Worm (Caenorhabditis elegans) whole organism, mixed stage, embryonic: ENCODE results near the gene sru-6.

Source experiments
- M03D4.4 ChIP-seq: sonication (generic microtip); optimal IDR thresholded peaks from 2 replicates; lab custom pipeline; 2017; ENCODE audit warnings: mild to moderate bottlenecking, missing genetic modification characterization, missing compliant biosample characterization
- bed-3 ChIP-seq: fragments of 200-800 bp; sonication (Bioruptor generic); optimal IDR thresholded peaks from 3 replicates; lab custom pipeline; 2018; ENCODE audit warnings: mild to moderate bottlenecking, missing genetic modification characterization, moderate library complexity, missing compliant biosample characterization
- blmp-1 ChIP-seq: fragments of 150-350 bp; optimal IDR thresholded peaks from 2 replicates; lab custom pipeline; 2014; ENCODE audit warnings: missing biosample characterization, missing genetic modification characterization
- ceh-39 ChIP-seq: fragments of 150-350 bp; optimal IDR thresholded peaks from 2 replicates; lab custom pipeline; 2014; ENCODE audit warnings: missing biosample characterization, missing genetic modification characterization
- ceh-43 ChIP-seq: fragments of 200-800 bp; sonication (Bioruptor generic); optimal IDR thresholded peaks from 2 replicates; lab custom pipeline; 2018; ENCODE audit warnings: mild to moderate bottlenecking, missing genetic modification characterization, moderate library complexity, missing compliant biosample characterization
- ceh-83 ChIP-seq: fragments of 200-800 bp; sonication (Bioruptor generic); optimal IDR thresholded peaks from 2 replicates; lab custom pipeline; 2018; ENCODE audit warnings: mild to moderate bottlenecking, missing genetic modification characterization, missing compliant biosample characterization
- ces-1 ChIP-seq: fragments of 150-350 bp; optimal IDR thresholded peaks from 2 replicates; lab custom pipeline; 2014; ENCODE audit warnings: missing biosample characterization, missing genetic modification reagents, missing genetic modification characterization
- cnd-1 ChIP-seq: fragments of 200-800 bp; sonication (Bioruptor generic); optimal IDR thresholded peaks from 2 replicates; lab custom pipeline; 2018; ENCODE audit warnings: mild to moderate bottlenecking, missing genetic modification characterization, missing compliant biosample characterization
- elt-1 ChIP-seq: sonication (generic microtip); optimal IDR thresholded peaks from 2 replicates; lab custom pipeline; 2017; ENCODE audit warnings: missing genetic modification characterization, mild to moderate bottlenecking, missing compliant biosample characterization, antibody characterized with exemption, moderate library complexity, borderline replicate concordance; ENCODE audit not compliant: insufficient read depth
- elt-3 ChIP-seq: fragments of 150-350 bp; optimal IDR thresholded peaks from 2 replicates; lab custom pipeline; 2014; ENCODE audit warnings: missing biosample characterization, missing genetic modification characterization
- ham-2 ChIP-seq: fragments of 200-800 bp; sonication (Bioruptor generic); optimal IDR thresholded peaks from 2 replicates; lab custom pipeline; 2018; ENCODE audit warnings: mild to moderate bottlenecking, missing genetic modification characterization, missing compliant biosample characterization
- hlh-1 ChIP-seq: fragments of 150-350 bp; optimal IDR thresholded peaks from 2 replicates; lab custom pipeline; 2014; ENCODE audit warnings: missing biosample characterization, missing genetic modification reagents, missing genetic modification characterization
- lin-13 ChIP-seq: fragments of 150-350 bp; optimal IDR thresholded peaks from 2 replicates; lab custom pipeline; 2014; ENCODE audit warnings: missing biosample characterization, missing genetic modification characterization
- lin-32 ChIP-seq: fragments of 200-800 bp; sonication (Bioruptor generic); optimal IDR thresholded peaks from 2 replicates; lab custom pipeline; 2018; ENCODE audit warnings: mild to moderate bottlenecking, missing genetic modification characterization, missing compliant biosample characterization
- lsy-2 ChIP-seq: fragments of 150-350 bp; optimal IDR thresholded peaks from 2 replicates; lab custom pipeline; 2014; ENCODE audit warnings: missing biosample characterization, missing genetic modification characterization
- mab-5 ChIP-seq: fragments of 150-350 bp; optimal IDR thresholded peaks from 2 replicates; lab custom pipeline; 2014; ENCODE audit warnings: missing biosample characterization, missing genetic modification characterization
- mep-1 ChIP-seq: fragments of 150-350 bp; optimal IDR thresholded peaks from 2 replicates; lab custom pipeline; 2017; ENCODE audit warnings: missing biosample characterization, missing genetic modification reagents, missing genetic modification characterization, inconsistent platforms
- mls-2 ChIP-seq: sonication (generic microtip); optimal IDR thresholded peaks from 2 replicates; lab custom pipeline; 2016; ENCODE audit warnings: mild to moderate bottlenecking, missing genetic modification characterization, moderate library complexity, missing compliant biosample characterization
- nhr-12 ChIP-seq: fragments of 150-350 bp; optimal IDR thresholded peaks from 2 replicates; lab custom pipeline; 2014; ENCODE audit warnings: missing biosample characterization, missing genetic modification characterization
- nhr-2 ChIP-seq: fragments of 150-350 bp; optimal IDR thresholded peaks from 2 replicates; lab custom pipeline; 2014; ENCODE audit warnings: missing biosample characterization, missing genetic modification characterization
- nhr-237 ChIP-seq: fragments of 150-350 bp; optimal IDR thresholded peaks from 2 replicates; lab custom pipeline; 2014; ENCODE audit warnings: missing biosample characterization, missing genetic modification characterization
- nhr-76 ChIP-seq: sonication (generic microtip); optimal IDR thresholded peaks from 2 replicates; lab custom pipeline; 2017; ENCODE audit warnings: missing biosample characterization, missing genetic modification characterization
- pha-4 ChIP-seq: fragments of 150-350 bp; optimal IDR thresholded peaks from 2 replicates; lab custom pipeline; 2018; ENCODE audit warnings: missing biosample characterization, missing genetic modification reagents, missing genetic modification characterization
- sem-2 ChIP-seq: fragments of 200-800 bp; sonication (Bioruptor generic); optimal IDR thresholded peaks from 2 replicates; lab custom pipeline; 2018; ENCODE audit warnings: mild to moderate bottlenecking, missing genetic modification characterization, missing compliant biosample characterization
- snpc-4 ChIP-seq: fragments of 150-350 bp; optimal IDR thresholded peaks from 2 replicates; lab custom pipeline; 2014; ENCODE audit warnings: missing biosample characterization, missing genetic modification characterization
- sptf-1 ChIP-seq: sonication (generic microtip); optimal IDR thresholded peaks from 2 replicates; lab custom pipeline; 2017; ENCODE audit warnings: mild to moderate bottlenecking, missing genetic modification characterization, moderate library complexity, missing compliant biosample characterization
- tbx-8 ChIP-seq: fragments of 200-800 bp; sonication (Bioruptor generic); optimal IDR thresholded peaks from 2 replicates; lab custom pipeline; 2018; ENCODE audit warnings: mild to moderate bottlenecking, missing genetic modification characterization, moderate library complexity, missing compliant biosample characterization
- unc-120 ChIP-seq: sonication (generic microtip); optimal IDR thresholded peaks from 2 replicates; lab custom pipeline; 2017; ENCODE audit warnings: missing genetic modification characterization, missing compliant biosample characterization; ENCODE audit not compliant: poor library complexity, severe bottlenecking
- unc-39 ChIP-seq: fragments of 150-350 bp; optimal IDR thresholded peaks from 2 replicates; lab custom pipeline; 2014; ENCODE audit warnings: missing biosample characterization, missing genetic modification characterization
- unc-62 ChIP-seq: fragments of 150-350 bp; optimal IDR thresholded peaks from 2 replicates; lab custom pipeline; 2014; ENCODE audit warnings: missing biosample characterization, missing genetic modification reagents, missing genetic modification characterization
- zip-8 ChIP-seq: fragments of 150-350 bp; optimal IDR thresholded peaks from 2 replicates; lab custom pipeline; 2014; ENCODE audit warnings: missing biosample characterization, missing genetic modification characterization
- ztf-11 ChIP-seq: fragments of 150-350 bp; optimal IDR thresholded peaks from 2 replicates; lab custom pipeline; 2014; ENCODE audit warnings: missing biosample characterization, missing genetic modification characterization

The sru-6 gene

DNA sequence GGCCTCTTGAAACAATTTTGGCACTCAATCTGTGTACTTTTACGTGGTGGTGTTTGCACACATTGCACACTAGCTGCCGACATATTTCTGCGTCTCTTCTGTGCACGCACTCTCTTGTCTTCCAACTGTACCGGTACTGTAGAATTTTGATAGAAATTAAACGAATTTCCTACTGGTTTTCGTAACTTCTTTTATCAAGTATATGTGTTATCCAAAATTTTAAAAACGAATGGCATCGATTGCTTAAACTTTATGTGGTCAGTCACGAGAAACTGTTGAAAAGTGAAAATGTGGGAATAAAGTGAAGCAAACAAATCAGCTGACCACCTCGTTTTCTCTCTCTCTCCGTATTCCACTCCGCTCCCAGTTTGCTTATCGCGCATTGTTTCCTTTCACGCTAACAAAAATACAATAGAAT, 22.9 kb downstream of the sru-6 start:
- TF ChIP-seq ces-1 (GFP tag; lab: Kevin White, UChicago) (peak; percentile 41), nhr-2 (tag; lab: Kevin White, UChicago) (no peak), ham-2 (peak; percentile 67), lsy-2 (tag; lab: Kevin White, UChicago) (peak; percentile 32), zip-8 (tag; lab: Kevin White, UChicago) (no peak), blmp-1 (tag; lab: Kevin White, UChicago) (peak; percentile 51)

DNA sequence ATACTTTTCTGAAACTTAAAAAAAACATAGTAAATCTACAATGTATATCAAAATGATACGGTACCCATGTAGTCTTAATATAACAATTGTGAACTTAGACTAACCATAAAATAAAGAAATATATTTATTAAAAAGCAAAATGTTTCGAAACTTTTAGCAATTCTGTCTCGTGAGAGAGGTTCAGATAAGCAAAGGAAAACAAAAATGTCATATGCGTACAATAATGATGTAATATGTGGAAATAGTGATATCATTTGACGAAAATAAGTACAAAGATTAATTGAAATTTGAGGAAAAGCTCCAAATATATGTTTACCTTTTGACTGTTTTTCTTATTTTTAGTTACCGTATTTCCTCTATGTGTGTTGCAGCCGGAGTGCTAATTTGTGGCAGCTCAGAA, 23.7 kb downstream of the sru-6 start:
- TF ChIP-seq cnd-1 (tag; lab: Kevin White, UChicago) (no peak), snpc-4 (tag; lab: Kevin White, UChicago) (no peak), ceh-43 (GFP tag; lab: Kevin White, UChicago) (no peak), hlh-1 (tag; lab: Kevin White, UChicago) (no peak), unc-39 (no peak), ces-1 (GFP tag; lab: Kevin White, UChicago) (no peak), nhr-12 (no peak), pha-4 (tag; lab: Kevin White, UChicago) (no peak), elt-3 (tag; lab: Kevin White, UChicago) (no peak), blmp-1 (tag; lab: Kevin White, UChicago) (no peak), bed-3 (GFP tag; lab: Kevin White, UChicago) (no peak), mls-2 (tag; lab: Kevin White, UChicago) (no peak), elt-1 (tag; lab: Kevin White, UChicago) (no peak), mep-1 (tag; lab: Kevin White, UChicago) (no peak), mab-5 (tag; lab: Kevin White, UChicago) (no peak), ceh-83 (GFP tag; lab: Kevin White, UChicago) (no peak), M03D4.4 (tag; lab: Kevin White, UChicago) (no peak), ham-2 (no peak)

DNA sequence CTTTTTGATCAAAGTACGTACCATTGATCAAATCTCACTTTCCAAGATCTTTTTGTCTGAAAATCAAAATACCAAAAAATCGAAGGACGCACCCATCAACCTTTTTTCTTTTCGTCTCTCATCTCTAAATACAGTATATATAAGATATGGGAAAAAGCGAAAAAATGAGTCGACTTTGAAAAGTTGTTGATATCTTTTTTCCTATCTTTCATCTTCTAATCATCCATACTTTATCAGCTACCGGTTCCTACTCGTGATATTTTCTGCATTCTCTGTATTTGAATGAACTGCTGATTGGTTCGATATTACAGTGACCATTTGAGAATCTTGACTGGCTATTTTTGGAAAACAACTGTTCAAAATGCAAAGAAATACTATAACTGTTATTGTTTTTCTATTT, 26.4 kb downstream of the sru-6 start, which contains the start of gene C33A12.19:
Gene C33A12.19, plus strand, starts transcription at position 169 of the 400 bp plus-strand sequence.
- TF ChIP-seq mab-5 (tag; lab: Kevin White, UChicago) (no peak), elt-3 (tag; lab: Kevin White, UChicago) (no peak), hlh-1 (tag; lab: Kevin White, UChicago) (no peak), nhr-76 (tag; lab: Kevin White, UChicago) (no peak), unc-62 (GFP tag; lab: Kevin White, UChicago) (no peak), unc-39 (no peak), lin-13 (tag; lab: Kevin White, UChicago) (no peak), lsy-2 (tag; lab: Kevin White, UChicago) (no peak), ham-2 (no peak), ces-1 (GFP tag; lab: Kevin White, UChicago) (no peak), cnd-1 (tag; lab: Kevin White, UChicago) (no peak), nhr-237 (tag; lab: Kevin White, UChicago) (no peak), lin-32 (GFP tag; lab: Kevin White, UChicago) (no peak), tbx-8 (GFP tag; lab: Kevin White, UChicago) (no peak), nhr-2 (tag; lab: Kevin White, UChicago) (no peak), mls-2 (tag; lab: Kevin White, UChicago) (no peak), ceh-83 (GFP tag; lab: Kevin White, UChicago) (no peak), ceh-39 (tag; lab: Kevin White, UChicago) (no peak)

DNA sequence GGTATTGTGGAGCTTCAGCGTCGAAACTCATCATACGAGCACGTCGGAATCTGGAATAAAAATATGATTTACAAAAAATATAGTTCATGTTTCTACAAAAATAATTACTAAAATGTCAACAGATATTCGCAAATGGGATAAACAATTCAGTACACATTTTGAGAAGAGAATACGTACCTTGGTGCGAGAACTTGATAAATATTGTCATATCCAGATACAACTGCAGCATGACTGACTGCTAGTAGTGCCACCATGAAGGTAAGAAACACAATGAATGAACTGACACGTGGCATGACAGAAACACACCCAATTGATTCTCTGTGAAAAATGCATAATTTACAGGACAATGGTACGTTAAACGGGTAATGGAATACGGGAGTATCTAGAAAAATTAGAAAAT, 28.2 kb downstream of the sru-6 start, which contains the start of gene nlp-35:
Gene nlp-35, minus strand, starts transcription at position 319 of the 400 bp plus-strand sequence.
- TF ChIP-seq lsy-2 (tag; lab: Kevin White, UChicago) (no peak), ceh-39 (tag; lab: Kevin White, UChicago) (no peak), sem-2 (GFP tag; lab: Kevin White, UChicago) (no peak), unc-120 (tag; lab: Kevin White, UChicago) (no peak)

DNA sequence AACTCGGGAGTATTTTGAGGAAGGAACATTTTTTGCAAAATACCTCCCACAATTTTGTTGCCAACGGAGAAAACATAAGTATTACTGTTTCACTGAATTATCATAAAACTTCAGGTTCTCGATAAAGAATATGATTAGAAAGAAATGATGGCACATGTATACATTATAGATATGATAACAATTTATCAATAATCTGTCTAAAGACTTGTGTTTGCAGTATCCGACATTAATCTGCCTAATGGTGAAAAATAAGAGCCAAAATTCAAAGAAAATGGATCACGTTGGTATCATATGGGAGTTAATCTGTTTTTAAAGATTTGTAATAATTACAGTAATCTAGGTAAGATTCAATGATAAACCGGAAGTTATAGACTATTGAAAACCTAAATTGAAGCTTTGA, 30.2 kb downstream of the sru-6 start:
- TF ChIP-seq sptf-1 (no peak), ztf-11 (tag; lab: Kevin White, UChicago) (no peak), mls-2 (tag; lab: Kevin White, UChicago) (no peak)
